Fruit fly (Drosophila melanogaster) whole organism, pupa: ENCODE results near the gene Sf3b5.

Experiments
- CG10348 ChIP-seq: fragments of 200-800 bp; sonication (Bioruptor generic); IDR thresholded peaks from 2 replicates; pipeline ENCODE4 v1.3.6; 2022; ENCODE audit warnings: missing biosample characterization, missing genetic modification characterization
- CG12605 ChIP-seq: fragments of 200-800 bp; sonication (Bioruptor generic); IDR thresholded peaks from 2 replicates; pipeline ENCODE4 v1.3.6; 2022; ENCODE audit warnings: missing biosample characterization, missing genetic modification characterization
- CG13204 ChIP-seq: fragments of 200-800 bp; sonication (Bioruptor generic); optimal IDR thresholded peaks from 2 replicates; lab custom pipeline; 2018; ENCODE audit warnings: missing biosample characterization, mild to moderate bottlenecking, missing genetic modification characterization, moderate library complexity
- CG14655 ChIP-seq: fragments of 200-800 bp; sonication (Bioruptor generic); optimal IDR thresholded peaks from 3 replicates; lab custom pipeline; 2017; ENCODE audit warnings: mild to moderate bottlenecking, missing biosample characterization, missing genetic modification reagents, missing genetic modification characterization
- CG15710 ChIP-seq: fragments of 200-800 bp; sonication (Bioruptor generic); optimal IDR thresholded peaks from 2 replicates; lab custom pipeline; 2018; ENCODE audit warnings: missing biosample characterization, mild to moderate bottlenecking, missing genetic modification characterization, moderate library complexity
- CG17806 ChIP-seq: fragments of 200-800 bp; sonication (Bioruptor generic); optimal IDR thresholded peaks from 2 replicates; lab custom pipeline; 2018; ENCODE audit warnings: missing biosample characterization, mild to moderate bottlenecking, missing genetic modification characterization, moderate library complexity
- CG32121 ChIP-seq: fragments of 200-800 bp; sonication (Bioruptor generic); IDR thresholded peaks from 2 replicates; pipeline ENCODE4 v1.3.6; 2022; ENCODE audit warnings: missing biosample characterization, missing genetic modification characterization
- CG34367 ChIP-seq: fragments of 200-800 bp; sonication (Bioruptor generic); optimal IDR thresholded peaks from 2 replicates; lab custom pipeline; 2018; ENCODE audit warnings: missing biosample characterization, mild to moderate bottlenecking, missing genetic modification characterization
- CG4496 ChIP-seq: fragments of 200-800 bp; sonication (Bioruptor generic); IDR thresholded peaks from 3 replicates; pipeline ENCODE4 v1.3.6; 2022; ENCODE audit warnings: missing biosample characterization, missing genetic modification characterization
- CG8159 ChIP-seq: fragments of 200-800 bp; sonication (Bioruptor generic); optimal IDR thresholded peaks from 3 replicates; lab custom pipeline; 2018; ENCODE audit warnings: missing biosample characterization, mild to moderate bottlenecking, missing genetic modification characterization, moderate library complexity
- CG8301 ChIP-seq: fragments of 200-800 bp; sonication (Bioruptor generic); optimal IDR thresholded peaks from 2 replicates; lab custom pipeline; 2018; ENCODE audit warnings: missing biosample characterization, mild to moderate bottlenecking, missing genetic modification characterization
- CG9948 ChIP-seq: fragments of 200-800 bp; sonication (Bioruptor generic); optimal IDR thresholded peaks from 2 replicates; lab custom pipeline; 2018; ENCODE audit warnings: missing biosample characterization, mild to moderate bottlenecking, missing genetic modification characterization, moderate library complexity
- D1 ChIP-seq: fragments of 200-800 bp; sonication (Bioruptor generic); optimal IDR thresholded peaks from 2 replicates; lab custom pipeline; 2018; ENCODE audit warnings: missing biosample characterization, mild to moderate bottlenecking, missing genetic modification characterization, moderate library complexity
- EcR ChIP-seq: fragments of 200-800 bp; sonication (Bioruptor generic); optimal IDR thresholded peaks from 3 replicates; lab custom pipeline; 2019; ENCODE audit warnings: missing biosample characterization, missing genetic modification characterization, mild to moderate bottlenecking, moderate library complexity, missing genetic modification reagents
- Ets98B ChIP-seq: fragments of 200-800 bp; sonication (Bioruptor generic); IDR thresholded peaks from 2 replicates; pipeline ENCODE4 v1.3.6; 2022; ENCODE audit warnings: missing biosample characterization, missing genetic modification characterization
- Pif1A ChIP-seq: fragments of 200-800 bp; sonication (Bioruptor generic); optimal IDR thresholded peaks from 3 replicates; lab custom pipeline; 2016; ENCODE audit warnings: missing biosample characterization, missing genetic modification characterization
- Pif1B ChIP-seq: fragments of 200-800 bp; sonication (Bioruptor generic); optimal IDR thresholded peaks from 3 replicates; lab custom pipeline; 2016; ENCODE audit warnings: missing biosample characterization, missing genetic modification characterization
- Snoo ChIP-seq: fragments of 200-800 bp; sonication (Bioruptor generic); optimal IDR thresholded peaks from 3 replicates; lab custom pipeline; 2017; ENCODE audit warnings: missing biosample characterization, mild to moderate bottlenecking, missing genetic modification characterization, inconsistent platforms
- fd96Ca ChIP-seq: fragments of 200-800 bp; sonication (Bioruptor generic); IDR thresholded peaks from 3 replicates; pipeline ENCODE4 v1.3.6; 2022; ENCODE audit warnings: missing biosample characterization, missing genetic modification characterization
- gl ChIP-seq: fragments of 200-800 bp; sonication (Bioruptor generic); optimal IDR thresholded peaks from 2 replicates; lab custom pipeline; 2018; ENCODE audit warnings: missing biosample characterization, mild to moderate bottlenecking, missing genetic modification characterization
- rn ChIP-seq: fragments of 200-800 bp; sonication (Bioruptor generic); IDR thresholded peaks from 2 replicates; pipeline ENCODE4 v1.3.6; 2022; ENCODE audit warnings: missing biosample characterization, missing genetic modification characterization

The Sf3b5 gene

dm6 chr3R:8970707-8971106 lies 44.4 kb downstream of the Sf3b5 start:
- TF ChIP-seq CG32121 (GFP tag; lab: Robert Waterston, UW) (no peak), CG8301 (tag; lab: Kevin White, UChicago) (no peak), CG12605 (no peak), gl (tag; lab: Kevin White, UChicago) (no peak), CG17806 (tag; lab: Kevin White, UChicago) (no peak), CG4496 (GFP tag; lab: Robert Waterston, UW) (no peak), D1 (no peak), CG15710 (tag; lab: Kevin White, UChicago) (no peak)

DNA sequence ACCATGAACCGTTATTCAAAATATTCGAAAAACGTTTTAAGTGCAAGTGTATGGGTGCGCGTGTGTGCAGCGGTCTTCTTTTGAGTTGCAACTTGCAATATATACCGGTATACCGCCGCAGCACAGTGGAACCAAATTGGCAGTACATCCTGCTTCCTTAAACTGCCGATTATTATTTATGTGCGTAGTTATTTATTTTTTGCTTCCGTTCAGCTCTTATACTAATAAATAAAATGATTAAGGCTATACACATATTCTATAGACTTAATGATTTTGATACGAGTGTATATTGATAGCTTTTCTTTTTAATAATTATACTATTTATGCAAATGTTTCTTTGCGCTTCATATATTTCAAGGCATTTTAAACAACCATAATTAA lies 45.2 kb downstream of the Sf3b5 start:
- no peak for TF ChIP-seq rn (GFP tag; lab: Robert Waterston, UW)

- TF ChIP-seq Pif1B (GFP tag; lab: Kevin White, UChicago), result no peak
- peak; percentile 93 for TF ChIP-seq CG13204 (GFP tag; lab: Kevin White, UChicago)
- TF ChIP-seq fd96Ca (GFP tag; lab: Robert Waterston, UW), result no peak
- no peak for TF ChIP-seq CG17806 (tag; lab: Kevin White, UChicago)
- TF ChIP-seq CG10348 (GFP tag; lab: Robert Waterston, UW), result no peak
- TF ChIP-seq CG4496 (GFP tag; lab: Robert Waterston, UW), result no peak
- TF ChIP-seq gl (tag; lab: Kevin White, UChicago), result no peak
- no peak for TF ChIP-seq CG14655
- TF ChIP-seq CG15710 (tag; lab: Kevin White, UChicago), result no peak
- no peak for TF ChIP-seq CG8301 (tag; lab: Kevin White, UChicago)
- no peak for TF ChIP-seq CG32121 (GFP tag; lab: Robert Waterston, UW)
- no peak for TF ChIP-seq CG34367
- TF ChIP-seq rn (GFP tag; lab: Robert Waterston, UW), result no peak
- peak; percentile 64 for TF ChIP-seq EcR (GFP tag; lab: Kevin White, UChicago)
Measured at dm6 chr3R:8969301-8969925, 45.7 kb downstream of the Sf3b5 start.

dm6 chr3R:8968837-8969236 lies 46.3 kb downstream of the Sf3b5 start:
- no peak for TF ChIP-seq CG13204 (GFP tag; lab: Kevin White, UChicago)
- TF ChIP-seq CG9948 (tag; lab: Kevin White, UChicago), result peak; percentile 51
- TF ChIP-seq Ets98B, result no peak
- TF ChIP-seq CG8159 (tag; lab: Kevin White, UChicago), result peak; percentile 65
- peak; percentile 20 for TF ChIP-seq CG14655
- no peak for TF ChIP-seq CG12605
- peak; percentile 22 for TF ChIP-seq Pif1B (GFP tag; lab: Kevin White, UChicago)
- TF ChIP-seq Snoo (tag; lab: Kevin White, UChicago), result peak; percentile 38
- no peak for TF ChIP-seq gl (tag; lab: Kevin White, UChicago)
- TF ChIP-seq CG15710 (tag; lab: Kevin White, UChicago), result peak; percentile 37
- TF ChIP-seq CG10348 (GFP tag; lab: Robert Waterston, UW), result no peak
- TF ChIP-seq CG17806 (tag; lab: Kevin White, UChicago), result peak; percentile 19
- TF ChIP-seq Pif1A (GFP tag; lab: Kevin White, UChicago), result peak; percentile 38
- no peak for TF ChIP-seq EcR (GFP tag; lab: Kevin White, UChicago)
- peak; percentile 18 for TF ChIP-seq CG8301 (tag; lab: Kevin White, UChicago)
- TF ChIP-seq CG34367, result peak; percentile 3
- no peak for TF ChIP-seq CG32121 (GFP tag; lab: Robert Waterston, UW)

DNA sequence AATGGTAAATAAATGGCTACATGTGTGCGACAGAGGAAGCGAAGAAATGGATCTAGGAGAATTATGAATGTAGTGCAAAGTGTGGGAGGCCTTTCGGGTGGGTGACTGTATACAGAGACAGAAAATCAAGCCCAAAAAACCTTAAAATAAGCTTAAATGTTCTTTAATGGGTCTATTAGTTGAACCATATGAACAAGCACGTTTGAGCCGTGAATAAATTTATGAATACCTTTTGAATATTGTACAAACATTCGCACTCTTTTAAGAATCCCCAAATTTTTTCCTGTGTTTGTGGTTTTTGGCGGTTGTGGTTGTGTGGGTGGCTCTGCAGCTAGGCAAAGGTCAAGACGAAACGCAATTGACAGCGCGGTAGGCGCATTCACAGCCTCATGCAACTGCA lies 48.5 kb downstream of the Sf3b5 start:
- TF ChIP-seq rn (GFP tag; lab: Robert Waterston, UW) (no peak), CG8301 (tag; lab: Kevin White, UChicago) (peak; percentile 43), CG32121 (GFP tag; lab: Robert Waterston, UW) (peak; percentile 46; the same call in 1 of the 2 replicates), CG4496 (GFP tag; lab: Robert Waterston, UW) (peak; percentile 22; the same call in 2 of the 3 replicates)

- TF ChIP-seq fd96Ca (GFP tag; lab: Robert Waterston, UW), result no peak
- no peak for TF ChIP-seq gl (tag; lab: Kevin White, UChicago)
- TF ChIP-seq EcR (GFP tag; lab: Kevin White, UChicago), result no peak
- no peak for TF ChIP-seq Pif1B (GFP tag; lab: Kevin White, UChicago)
- no peak for TF ChIP-seq CG8301 (tag; lab: Kevin White, UChicago)
- TF ChIP-seq CG14655, result no peak
- TF ChIP-seq CG17806 (tag; lab: Kevin White, UChicago), result no peak
- TF ChIP-seq CG15710 (tag; lab: Kevin White, UChicago), result no peak
- TF ChIP-seq CG13204 (GFP tag; lab: Kevin White, UChicago), result no peak
- TF ChIP-seq CG34367, result no peak
- no peak for TF ChIP-seq CG32121 (GFP tag; lab: Robert Waterston, UW)
- no peak for TF ChIP-seq D1
- TF ChIP-seq CG12605, result no peak
- no peak for TF ChIP-seq Pif1A (GFP tag; lab: Kevin White, UChicago)
Measured at dm6 chr3R:8965546-8965945, 49.6 kb downstream of the Sf3b5 start.
